Worm (Caenorhabditis elegans): ENCODE data around the gene idpp-6.

Gene idpp-6

ce11 chrX:6743853-6744346 lies 39.1 kb upstream of the idpp-6 start (continued):
- TF ChIP-seq nhr-84 (tag; optimal IDR thresholded peaks at IDR 0.05): no peak
- peak; percentile 97 for TF ChIP-seq rnt-1 (tag; optimal IDR thresholded peaks at IDR 0.05)
- no peak for TF ChIP-seq ceh-90 (tag; optimal IDR thresholded peaks at IDR 0.05)
- TF ChIP-seq zip-4 (GFP tag; optimal IDR thresholded peaks at IDR 0.05): peak; percentile 77
- peak; percentile 100 for TF ChIP-seq nhr-85 (tag)
- TF ChIP-seq lin-14 (GFP tag; optimal IDR thresholded peaks at IDR 0.05): peak; percentile 99
- peak; percentile 99 for TF ChIP-seq nhr-20 (tag; optimal IDR thresholded peaks at IDR 0.05)
- peak; percentile 89 for TF ChIP-seq lin-39 (tag; optimal IDR thresholded peaks at IDR 0.05)
- no peak for TF ChIP-seq zag-1 (tag; optimal IDR thresholded peaks at IDR 0.05)
- TF ChIP-seq nhr-237 (tag; optimal IDR thresholded peaks at IDR 0.05): peak; percentile 43
- TF ChIP-seq tbx-2 (tag; optimal IDR thresholded peaks at IDR 0.05): peak; percentile 94
- peak; percentile 99 for TF ChIP-seq nhr-71 (tag; optimal IDR thresholded peaks at IDR 0.05)
- peak; percentile 95 for TF ChIP-seq nhr-47 (tag; optimal IDR thresholded peaks at IDR 0.05)
- TF ChIP-seq unc-98 (GFP tag; IDR thresholded peaks at IDR 0.05): no peak
- TF ChIP-seq isw-1 (GFP tag; IDR thresholded peaks at IDR 0.05): no peak
- no peak for TF ChIP-seq C34B4.2 (tag; optimal IDR thresholded peaks at IDR 0.05)
- TF ChIP-seq lin-15B (tag; optimal IDR thresholded peaks at IDR 0.05): no peak
- TF ChIP-seq tlp-1 (tag; optimal IDR thresholded peaks at IDR 0.05): peak; percentile 86
- peak; percentile 89 for TF ChIP-seq efl-3 (GFP tag; optimal IDR thresholded peaks at IDR 0.05)
- no peak for TF ChIP-seq Y116A8C.19 (tag; optimal IDR thresholded peaks at IDR 0.05; ENCODE audit: borderline replicate concordance)
- TF ChIP-seq nhr-28 (tag; optimal IDR thresholded peaks at IDR 0.05): peak; percentile 31
- TF ChIP-seq egl-27 (tag; optimal IDR thresholded peaks at IDR 0.05): peak; percentile 79 to 80
- peak; percentile 85 for TF ChIP-seq sup-37 (GFP tag; optimal IDR thresholded peaks at IDR 0.05)
- peak; percentile 61 for TF ChIP-seq egl-13 (tag; optimal IDR thresholded peaks at IDR 0.05)
- TF ChIP-seq pax-3 (tag; optimal IDR thresholded peaks at IDR 0.05): peak; percentile 77
- peak; percentile 41 to 88 for TF ChIP-seq lin-35 (GFP tag; optimal IDR thresholded peaks at IDR 0.05)
- TF ChIP-seq hlh-4 (tag; optimal IDR thresholded peaks at IDR 0.05): no peak
- TF ChIP-seq pag-3 (tag; optimal IDR thresholded peaks at IDR 0.05; ENCODE audit: borderline replicate concordance, insufficient read depth): no peak
- TF ChIP-seq unc-62 (GFP tag; optimal IDR thresholded peaks at IDR 0.05): peak; percentile 15
- no peak for TF ChIP-seq ces-1 (GFP tag; optimal IDR thresholded peaks at IDR 0.05)
- TF ChIP-seq irx-1 (tag; optimal IDR thresholded peaks at IDR 0.05): peak; percentile 91
- peak; percentile 91 for TF ChIP-seq mep-1 (tag; optimal IDR thresholded peaks at IDR 0.05)
- peak; percentile 70 for TF ChIP-seq nhr-11 (tag; optimal IDR thresholded peaks at IDR 0.05)
- TF ChIP-seq ceh-63 (GFP tag; optimal IDR thresholded peaks at IDR 0.05): no peak
- TF ChIP-seq blmp-1 (tag; optimal IDR thresholded peaks at IDR 0.05): peak; percentile 92
- peak; percentile 86 for TF ChIP-seq lir-3 (tag; optimal IDR thresholded peaks at IDR 0.05; ENCODE audit: poor library complexity)
- peak; percentile 11 for TF ChIP-seq ceh-8 (GFP tag; optimal IDR thresholded peaks at IDR 0.05)
- TF ChIP-seq fkh-10 (GFP tag; optimal IDR thresholded peaks at IDR 0.05): no peak
- TF ChIP-seq unc-130 (tag; optimal IDR thresholded peaks at IDR 0.05): peak; percentile 93
- peak; percentile 49 for TF ChIP-seq fos-1 (tag; optimal IDR thresholded peaks at IDR 0.05)
- TF ChIP-seq C16A3.4 (tag; optimal IDR thresholded peaks at IDR 0.05): peak; percentile 86
- peak; percentile 0 for TF ChIP-seq unc-86 (tag; optimal IDR thresholded peaks at IDR 0.05)
- TF ChIP-seq alr-1 (tag; optimal IDR thresholded peaks at IDR 0.05; ENCODE audit: borderline replicate concordance): no peak
- TF ChIP-seq ets-5 (GFP tag; IDR thresholded peaks at IDR 0.05): no peak
- TF ChIP-seq fkh-4 (tag; optimal IDR thresholded peaks at IDR 0.05; ENCODE audit: borderline replicate concordance): no peak
- TF ChIP-seq hpl-2 (GFP tag; optimal IDR thresholded peaks at IDR 0.05): peak; percentile 79
- peak; percentile 91 for TF ChIP-seq swsn-7 (tag; optimal IDR thresholded peaks at IDR 0.05)
- no peak for TF ChIP-seq unc-30 (tag; optimal IDR thresholded peaks at IDR 0.05)
- no peak for TF ChIP-seq aly-2 (tag; optimal IDR thresholded peaks at IDR 0.05)
- peak; percentile 44 for TF ChIP-seq skn-1 (tag; optimal IDR thresholded peaks at IDR 0.05)
- peak in 1 of 2 experiments; percentile 92 for TF ChIP-seq mdl-1 (tag; optimal IDR thresholded peaks at IDR 0.05)
- TF ChIP-seq hlh-17 (GFP tag; optimal IDR thresholded peaks at IDR 0.05; ENCODE audit: borderline replicate concordance): no peak
